Worm (Caenorhabditis elegans) whole organism, L1 larva: ENCODE data around the gene rbm-42.

Experiments used
- F16B12.6 ChIP-seq: fragments of 150-350 bp; optimal IDR thresholded peaks from 2 replicates; lab custom pipeline; 2014; ENCODE audit warnings: missing biosample characterization, missing genetic modification characterization
- aha-1 ChIP-seq: fragments of 150-350 bp; optimal IDR thresholded peaks from 2 replicates; lab custom pipeline; 2014; ENCODE audit warnings: missing biosample characterization, missing genetic modification characterization
- alr-1 ChIP-seq: fragments of 200-800 bp; sonication (Bioruptor generic); optimal IDR thresholded peaks from 2 replicates; lab custom pipeline; 2018; ENCODE audit warnings: borderline replicate concordance, mild to moderate bottlenecking, missing genetic modification characterization, missing compliant biosample characterization
- blmp-1 ChIP-seq: fragments of 150-350 bp; optimal IDR thresholded peaks from 2 replicates; lab custom pipeline; 2014; ENCODE audit warnings: missing biosample characterization, missing genetic modification characterization
- ces-1 ChIP-seq: fragments of 150-350 bp; optimal IDR thresholded peaks from 2 replicates; lab custom pipeline; 2014; ENCODE audit warnings: missing biosample characterization, missing genetic modification reagents, missing genetic modification characterization
- lin-13 ChIP-seq: fragments of 150-350 bp; optimal IDR thresholded peaks from 2 replicates; lab custom pipeline; 2014; ENCODE audit warnings: missing biosample characterization, missing genetic modification reagents, missing genetic modification characterization
- lin-39 ChIP-seq: fragments of 150-350 bp; optimal IDR thresholded peaks from 2 replicates; lab custom pipeline; 2014; ENCODE audit warnings: missing biosample characterization, missing genetic modification reagents, missing genetic modification characterization
- lir-3 ChIP-seq: sonication (generic microtip); optimal IDR thresholded peaks from 2 replicates; lab custom pipeline; 2016; ENCODE audit warnings: mild to moderate bottlenecking, missing genetic modification characterization, moderate library complexity, missing compliant biosample characterization; ENCODE audit not compliant: poor library complexity
- nhr-28 ChIP-seq: fragments of 150-350 bp; optimal IDR thresholded peaks from 2 replicates; lab custom pipeline; 2014; ENCODE audit warnings: missing biosample characterization, missing genetic modification characterization
- pax-3 ChIP-seq: fragments of 200-800 bp; sonication (Bioruptor generic); optimal IDR thresholded peaks from 2 replicates; lab custom pipeline; 2018; ENCODE audit warnings: mild to moderate bottlenecking, missing genetic modification characterization, moderate library complexity, missing compliant biosample characterization
- unc-62 ChIP-seq: fragments of 150-350 bp; optimal IDR thresholded peaks from 2 replicates; lab custom pipeline; 2014; ENCODE audit warnings: missing biosample characterization, missing genetic modification reagents, missing genetic modification characterization
- zip-4 ChIP-seq: fragments of 200-800 bp; sonication (Bioruptor generic); optimal IDR thresholded peaks from 2 replicates; lab custom pipeline; 2018; ENCODE audit warnings: mild to moderate bottlenecking, missing genetic modification characterization, moderate library complexity, missing compliant biosample characterization
- ztf-4 ChIP-seq: fragments of 150-350 bp; optimal IDR thresholded peaks from 2 replicates; lab custom pipeline; 2014; ENCODE audit warnings: missing biosample characterization, missing genetic modification characterization

- no peak for TF ChIP-seq alr-1 (tag; lab: Kevin White, UChicago)
- TF ChIP-seq nhr-28, result no peak
- no peak for TF ChIP-seq ztf-4 (tag; lab: Kevin White, UChicago)
- TF ChIP-seq zip-4 (GFP tag; lab: Kevin White, UChicago), result no peak
- TF ChIP-seq ces-1 (GFP tag; lab: Kevin White, UChicago), result no peak
- no peak for TF ChIP-seq lin-13 (GFP tag; lab: Kevin White, UChicago)
- no peak for TF ChIP-seq aha-1 (tag; lab: Kevin White, UChicago)
- TF ChIP-seq unc-62 (GFP tag; lab: Kevin White, UChicago), result no peak
- TF ChIP-seq pax-3 (tag; lab: Kevin White, UChicago), result no peak
- TF ChIP-seq blmp-1 (tag; lab: Kevin White, UChicago), result no peak
- TF ChIP-seq lir-3 (tag; lab: Kevin White, UChicago), result no peak
- no peak for TF ChIP-seq F16B12.6 (tag; lab: Kevin White, UChicago)
- TF ChIP-seq lin-39, result no peak
Measured at ce11 chrIII:5158674-5159073, 5.6 kb upstream of the rbm-42 start, which contains the start of gene oxy-4.
